Worm (Caenorhabditis elegans) whole organism, L1 larva: ENCODE measurements around the gene C48B4.11.

Experiments
- C04F5.9 ChIP-seq: sonication (generic microtip); optimal IDR thresholded peaks from 2 replicates; lab custom pipeline; 2016; ENCODE audit warnings: missing genetic modification characterization, missing compliant biosample characterization
- C34B4.2 ChIP-seq: sonication (generic microtip); optimal IDR thresholded peaks from 2 replicates; lab custom pipeline; 2017; ENCODE audit warnings: mild to moderate bottlenecking, missing genetic modification characterization, missing compliant biosample characterization
- ama-1 ChIP-seq: fragments of 150-350 bp; optimal IDR thresholded peaks from 2 replicates; lab custom pipeline; 2014
- ceh-90 ChIP-seq: sonication (generic microtip); optimal IDR thresholded peaks from 2 replicates; lab custom pipeline; 2016; ENCODE audit warnings: missing genetic modification characterization, missing compliant biosample characterization
- fkh-10 ChIP-seq: sonication (generic microtip); optimal IDR thresholded peaks from 2 replicates; lab custom pipeline; 2017; ENCODE audit warnings: missing biosample characterization, missing genetic modification reagents, missing genetic modification characterization
- lin-15B ChIP-seq: fragments of 150-350 bp; sonication (generic microtip); optimal IDR thresholded peaks from 3 replicates; lab custom pipeline; 2014; ENCODE audit warnings: missing biosample characterization, missing genetic modification characterization
- lin-35 ChIP-seq, 2 experiments: fragments of 150-350 bp; optimal IDR thresholded peaks; 2 replicates each; lab custom pipeline; 2014; ENCODE audit warnings: missing biosample characterization in 2 of 2, missing genetic modification characterization in 2 of 2, missing genetic modification reagents in 2 of 2
- nhr-76 ChIP-seq: sonication (generic microtip); optimal IDR thresholded peaks from 2 replicates; lab custom pipeline; 2017; ENCODE audit warnings: missing biosample characterization, missing genetic modification characterization
- swsn-7 ChIP-seq: sonication (generic microtip); optimal IDR thresholded peaks from 2 replicates; lab custom pipeline; 2016; ENCODE audit warnings: missing genetic modification characterization, missing compliant biosample characterization
- tbx-2 ChIP-seq: sonication (generic microtip); optimal IDR thresholded peaks from 2 replicates; lab custom pipeline; 2016; ENCODE audit warnings: missing genetic modification characterization, missing compliant biosample characterization
- unc-62 ChIP-seq: fragments of 150-350 bp; optimal IDR thresholded peaks from 2 replicates; lab custom pipeline; 2014; ENCODE audit warnings: missing biosample characterization, missing genetic modification reagents, missing genetic modification characterization
- ztf-11 ChIP-seq, 2 experiments: sonication (generic microtip); optimal IDR thresholded peaks; 2 replicates each; lab custom pipeline; 2016 to 2017; ENCODE audit warnings: missing genetic modification characterization in 2 of 2, missing biosample characterization in 1 of 2, missing compliant biosample characterization in 1 of 2

DNA sequence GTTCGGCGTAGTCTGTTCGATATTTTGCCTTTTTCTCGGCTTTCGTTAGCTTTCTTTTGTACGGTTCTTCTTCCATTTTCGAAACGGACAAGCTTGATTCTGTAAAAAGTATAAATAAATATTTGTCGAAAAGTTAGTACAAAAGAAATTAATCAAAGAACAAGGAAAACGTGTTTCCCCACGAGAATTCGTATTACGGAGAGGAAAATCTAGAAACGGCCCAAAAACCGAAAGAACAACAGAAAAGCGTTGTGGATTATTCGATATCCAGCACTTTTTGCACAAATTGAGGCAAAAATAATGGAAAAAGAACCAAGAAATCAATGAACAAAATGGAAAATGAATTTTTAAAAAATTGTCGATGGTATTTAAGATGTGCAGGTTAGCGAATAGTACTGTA, 23.6 kb downstream of the C48B4.11 start, which contains the start of gene mut-7:
- TF ChIP-seq C34B4.2 (no peak), tbx-2 (tag; lab: Kevin White, UChicago) (no peak), unc-62 (GFP tag; lab: Kevin White, UChicago) (no peak), lin-35 (GFP tag; optimal IDR thresholded peaks at IDR 0.05; lab: Kevin White, UChicago) (no peak), lin-15B (no peak), ama-1 (lab: Kevin White, UChicago) (no peak), ztf-11 (tag; optimal IDR thresholded peaks at IDR 0.05; lab: Kevin White, UChicago) (no peak), fkh-10 (GFP tag; lab: Kevin White, UChicago) (no peak), C04F5.9 (no peak), swsn-7 (tag; lab: Kevin White, UChicago) (no peak), nhr-76 (no peak), ceh-90 (no peak)
